Fruit fly (Drosophila melanogaster): ENCODE measurements around the gene CG13315.

The CG13315 gene

DNA sequence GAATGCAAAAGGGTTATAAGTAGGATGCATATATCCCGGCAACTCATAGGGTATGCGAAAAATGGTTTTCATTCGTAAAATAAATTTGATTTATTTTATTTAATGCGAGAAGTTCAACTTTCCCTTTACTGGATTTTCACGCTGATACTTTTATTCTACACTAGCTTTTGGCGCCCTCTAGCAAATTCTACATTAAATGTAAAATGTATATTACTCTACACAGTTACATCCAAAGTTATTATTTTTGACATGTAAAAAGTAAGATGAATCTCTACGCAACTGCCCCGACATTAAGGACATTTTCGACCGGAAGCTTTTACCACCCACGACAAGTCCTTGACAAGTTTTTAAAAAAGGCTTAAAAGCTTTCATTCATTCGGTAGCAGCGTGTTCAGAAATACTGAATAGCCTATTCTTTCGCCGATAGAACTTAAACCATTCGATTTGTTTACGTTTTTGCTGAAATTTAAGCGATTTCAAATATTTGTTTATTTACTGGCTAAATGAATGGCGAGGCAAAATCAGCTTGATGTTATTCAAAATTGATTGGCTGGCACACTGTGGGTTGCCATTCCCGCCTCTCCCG lies 41.8 kb upstream of the CG13315 start:
- TF ChIP-seq CG15710 (tag; optimal IDR thresholded peaks at IDR 0.05) (no peak), CG8301 (tag; optimal IDR thresholded peaks at IDR 0.05) (no peak), CG13204 (GFP tag; optimal IDR thresholded peaks at IDR 0.05) (no peak), CG9948 (tag; optimal IDR thresholded peaks at IDR 0.05) (no peak), CG34367 (tag; optimal IDR thresholded peaks at IDR 0.05) (no peak), fd96Ca (GFP tag; IDR thresholded peaks at IDR 0.05) (no peak), CG14655 (GFP tag; optimal IDR thresholded peaks at IDR 0.05) (no peak), EcR (GFP tag; optimal IDR thresholded peaks at IDR 0.05) (no peak), rn (GFP tag; IDR thresholded peaks at IDR 0.05) (no peak), CG8159 (tag; optimal IDR thresholded peaks at IDR 0.05) (no peak), CG17806 (tag; optimal IDR thresholded peaks at IDR 0.05) (no peak), CG10348 (GFP tag; IDR thresholded peaks at IDR 0.05) (no peak), Ets98B (GFP tag; IDR thresholded peaks at IDR 0.05) (no peak)

DNA sequence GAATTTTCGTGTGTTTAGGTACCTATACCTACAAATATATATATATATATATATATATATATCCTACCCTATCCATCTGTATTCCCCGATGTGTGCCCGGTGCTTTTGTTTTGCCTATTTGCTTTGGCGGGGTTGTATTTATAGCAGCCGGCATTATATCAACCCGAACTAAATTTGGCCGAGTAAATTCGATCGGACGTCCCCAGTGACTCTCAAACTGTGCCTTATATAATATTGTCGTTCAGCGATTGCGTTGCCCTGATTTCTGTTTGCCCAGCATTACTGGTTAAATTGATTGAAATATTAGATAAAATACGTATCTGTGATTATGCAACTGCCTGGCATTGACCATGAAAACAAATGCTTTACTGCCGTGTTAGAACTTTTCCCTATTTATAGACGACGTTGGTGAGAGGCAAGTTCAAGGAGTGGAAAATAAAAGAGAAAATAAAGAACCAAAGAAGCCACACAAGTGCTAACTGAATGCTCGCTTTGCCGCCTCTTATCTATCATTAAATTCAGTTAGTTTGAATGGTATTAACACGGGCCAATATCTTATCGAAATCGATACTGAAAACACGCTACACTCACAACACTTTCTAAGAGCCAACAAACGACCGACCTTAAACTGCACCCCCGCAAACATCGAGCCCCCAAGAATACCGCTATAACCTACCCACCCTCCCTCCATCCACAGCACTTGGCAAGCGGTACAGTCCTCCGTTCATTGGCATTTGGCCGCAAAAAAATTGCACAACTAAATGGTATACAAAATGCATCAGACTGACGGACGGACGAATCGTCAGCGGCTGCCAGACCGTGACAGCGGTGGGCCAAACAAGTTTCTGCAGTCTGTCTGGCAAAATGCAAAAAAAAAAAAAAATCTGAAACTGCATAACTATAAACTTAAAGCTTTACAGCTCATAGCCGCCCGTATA lies 40.5 kb upstream of the CG13315 start:
- TF ChIP-seq fd96Ca (GFP tag; IDR thresholded peaks at IDR 0.05) (peak; percentile 48; the same call in 1 of the 3 replicates), CG34367 (tag; optimal IDR thresholded peaks at IDR 0.05) (no peak), Pif1B (GFP tag; optimal IDR thresholded peaks at IDR 0.05) (no peak), CG8159 (tag; optimal IDR thresholded peaks at IDR 0.05) (no peak), EcR (GFP tag; optimal IDR thresholded peaks at IDR 0.05) (peak; percentile 90), CG17806 (tag; optimal IDR thresholded peaks at IDR 0.05) (no peak), Ets98B (GFP tag; IDR thresholded peaks at IDR 0.05) (peak; percentile 23; the same call in 1 of the 2 replicates), CG32121 (GFP tag; IDR thresholded peaks at IDR 0.05) (peak; percentile 51; the same call in 1 of the 2 replicates), CG10348 (GFP tag; IDR thresholded peaks at IDR 0.05) (no peak), rn (GFP tag; IDR thresholded peaks at IDR 0.05) (no peak), CG14655 (GFP tag; optimal IDR thresholded peaks at IDR 0.05) (no peak), CG13204 (GFP tag; optimal IDR thresholded peaks at IDR 0.05) (peak; percentile 92), CG15710 (tag; optimal IDR thresholded peaks at IDR 0.05) (no peak), D1 (tag; optimal IDR thresholded peaks at IDR 0.05) (no peak), Snoo (tag; optimal IDR thresholded peaks at IDR 0.05) (peak; percentile 11), CG12605 (GFP tag; IDR thresholded peaks at IDR 0.05) (0 out of 2 replicates have a peak, but pooled peaks have one; percentile 40), gl (tag; optimal IDR thresholded peaks at IDR 0.05) (no peak), CG8301 (tag; optimal IDR thresholded peaks at IDR 0.05) (no peak), CG9948 (tag; optimal IDR thresholded peaks at IDR 0.05) (no peak), Pif1A (GFP tag; optimal IDR thresholded peaks at IDR 0.05) (peak; percentile 50), CG4496 (GFP tag; IDR thresholded peaks at IDR 0.05) (peak; percentile 49; the same call in 1 of the 3 replicates)

DNA sequence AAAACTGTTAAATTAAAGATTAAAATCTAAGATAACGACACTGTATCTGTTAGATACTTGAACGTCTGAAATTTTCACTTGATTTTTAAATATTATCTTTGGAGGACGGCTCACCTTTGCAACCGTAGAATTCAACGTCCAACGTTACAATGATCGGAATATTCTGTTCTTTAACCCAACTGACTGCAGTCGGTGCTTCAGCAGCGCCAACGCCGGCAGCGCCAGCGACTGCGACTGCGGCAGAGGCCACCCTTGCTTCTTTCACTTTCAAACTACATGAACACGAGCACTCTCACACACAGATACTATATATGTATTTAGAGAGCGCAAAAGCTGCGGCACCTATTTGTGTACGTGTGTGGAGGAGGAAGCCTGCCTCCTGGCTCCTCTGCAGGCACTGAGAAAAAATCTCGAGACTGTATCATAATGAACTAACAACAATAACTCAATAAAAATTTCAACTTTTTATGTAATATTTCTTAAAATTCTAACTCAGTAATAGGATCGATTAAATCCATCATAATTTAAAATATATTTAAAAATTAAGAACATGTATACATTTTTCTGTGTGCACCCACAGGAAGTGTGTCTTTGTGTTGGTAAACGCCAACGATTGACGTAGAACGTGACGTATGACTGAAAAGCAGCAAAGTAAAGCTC lies 39.1 kb upstream of the CG13315 start:
- peak; percentile 96 for TF ChIP-seq fd96Ca (GFP tag; IDR thresholded peaks at IDR 0.05)
- TF ChIP-seq CG17806 (tag; optimal IDR thresholded peaks at IDR 0.05) = peak; percentile 98
- peak; percentile 93 for TF ChIP-seq gl (tag; optimal IDR thresholded peaks at IDR 0.05)
- TF ChIP-seq CG15710 (tag; optimal IDR thresholded peaks at IDR 0.05) = peak; percentile 99
- TF ChIP-seq CG14655 (GFP tag; optimal IDR thresholded peaks at IDR 0.05) = peak; percentile 98
- peak; percentile 94 for TF ChIP-seq CG12605 (GFP tag; IDR thresholded peaks at IDR 0.05)
- TF ChIP-seq Ets98B (GFP tag; IDR thresholded peaks at IDR 0.05) = peak; percentile 95
- peak; percentile 78 for TF ChIP-seq CG10348 (GFP tag; IDR thresholded peaks at IDR 0.05)
- TF ChIP-seq CG9948 (tag; optimal IDR thresholded peaks at IDR 0.05) = peak; percentile 98
- TF ChIP-seq CG13204 (GFP tag; optimal IDR thresholded peaks at IDR 0.05) = peak; percentile 90
- TF ChIP-seq EcR (GFP tag; optimal IDR thresholded peaks at IDR 0.05) = peak; percentile 57
- peak; percentile 94 for TF ChIP-seq Snoo (tag; optimal IDR thresholded peaks at IDR 0.05)
- TF ChIP-seq rn (GFP tag; IDR thresholded peaks at IDR 0.05) = peak; percentile 95
- TF ChIP-seq CG8301 (tag; optimal IDR thresholded peaks at IDR 0.05) = peak; percentile 95
- peak; percentile 93 for TF ChIP-seq Pif1A (GFP tag; optimal IDR thresholded peaks at IDR 0.05)
- peak; percentile 93 for TF ChIP-seq D1 (tag; optimal IDR thresholded peaks at IDR 0.05)
- peak; percentile 97 for TF ChIP-seq Pif1B (GFP tag; optimal IDR thresholded peaks at IDR 0.05)
- peak; percentile 99 for TF ChIP-seq CG8159 (tag; optimal IDR thresholded peaks at IDR 0.05)
- peak; percentile 97 for TF ChIP-seq CG4496 (GFP tag; IDR thresholded peaks at IDR 0.05)
- TF ChIP-seq CG32121 (GFP tag; IDR thresholded peaks at IDR 0.05) = peak; percentile 97
- TF ChIP-seq CG34367 (tag; optimal IDR thresholded peaks at IDR 0.05) = peak; percentile 96

DNA sequence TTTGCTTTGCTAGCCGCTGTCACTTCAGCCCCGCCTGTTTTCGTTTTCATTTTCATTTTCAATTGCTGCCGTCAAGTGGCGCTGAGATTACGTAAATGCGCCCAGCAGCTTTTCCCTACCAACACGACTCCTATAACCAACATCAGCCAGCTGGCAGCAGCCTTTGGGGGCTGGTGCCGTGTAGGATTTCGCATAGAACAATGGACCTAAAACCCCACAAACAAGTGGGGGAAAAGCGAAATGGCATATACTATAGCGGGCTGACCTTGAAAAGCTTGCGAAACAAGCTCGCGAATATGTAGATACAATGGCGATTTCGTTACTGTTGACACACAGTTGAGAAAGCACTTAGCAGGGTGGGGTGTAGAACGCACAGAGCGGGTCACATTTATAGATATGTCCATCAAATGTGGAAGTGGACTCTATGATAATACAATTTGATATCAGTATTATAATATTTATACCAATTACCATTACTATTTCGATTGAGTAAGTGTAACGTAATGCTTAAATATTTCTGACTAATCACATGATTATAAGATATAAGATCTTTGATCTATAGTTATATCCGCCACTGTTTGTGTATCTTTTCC lies 37.0 kb upstream of the CG13315 start:
- peak; percentile 16 for TF ChIP-seq CG15710 (tag; optimal IDR thresholded peaks at IDR 0.05)
- TF ChIP-seq CG17806 (tag; optimal IDR thresholded peaks at IDR 0.05) = no peak
- peak; percentile 7 for TF ChIP-seq CG34367 (tag; optimal IDR thresholded peaks at IDR 0.05)
- peak; percentile 11 for TF ChIP-seq CG8159 (tag; optimal IDR thresholded peaks at IDR 0.05)

DNA sequence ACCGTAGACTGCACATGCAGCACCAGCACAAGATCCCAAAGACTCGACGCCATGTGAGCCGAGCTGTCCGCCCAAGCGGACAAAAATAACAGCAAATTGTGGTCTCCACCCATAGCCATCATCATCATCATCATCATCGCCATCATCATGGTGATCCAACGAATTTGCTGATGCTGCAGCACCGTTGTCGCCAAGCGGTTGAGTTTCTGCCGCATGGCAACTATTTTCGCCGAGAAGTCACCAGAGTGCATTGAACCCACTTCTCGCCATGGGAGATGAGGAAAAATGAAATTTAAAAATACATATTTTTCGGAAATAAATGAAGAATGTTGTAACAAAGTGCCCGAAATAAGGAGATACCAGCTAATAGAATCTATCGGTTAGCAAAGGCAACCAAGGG lies 35.2 kb upstream of the CG13315 start:
- TF ChIP-seq EcR (GFP tag; optimal IDR thresholded peaks at IDR 0.05) = peak; percentile 72
- TF ChIP-seq CG4496 (GFP tag; IDR thresholded peaks at IDR 0.05) = no peak
- no peak for TF ChIP-seq CG9948 (tag; optimal IDR thresholded peaks at IDR 0.05)
- no peak for TF ChIP-seq CG14655 (GFP tag; optimal IDR thresholded peaks at IDR 0.05)
- TF ChIP-seq CG13204 (GFP tag; optimal IDR thresholded peaks at IDR 0.05) = no peak
- no peak for TF ChIP-seq Pif1A (GFP tag; optimal IDR thresholded peaks at IDR 0.05)
- no peak for TF ChIP-seq CG8159 (tag; optimal IDR thresholded peaks at IDR 0.05)

Measured in whole organism, pupa.